Worm (Caenorhabditis elegans) whole organism, L4 larva: ENCODE data around the gene mex-5.

Experiments
- F26F4.8 ChIP-seq: fragments of 200-800 bp; sonication (Bioruptor generic); conservative IDR thresholded peaks from 2 replicates; pipeline ENCODE4 v1.3.6; 2022; ENCODE audit warnings: missing genetic modification characterization, missing compliant biosample characterization
- R02D3.7 ChIP-seq: fragments of 150-350 bp; sonication (generic microtip); optimal IDR thresholded peaks from 3 replicates; lab custom pipeline; 2014; ENCODE audit warnings: missing biosample characterization, missing genetic modification characterization
- ama-1 ChIP-seq: fragments of 150-350 bp; optimal IDR thresholded peaks from 2 replicates; lab custom pipeline; 2014; ENCODE audit warnings: inconsistent platforms, mixed read lengths
- duxl-1 ChIP-seq: sonication (generic microtip); optimal IDR thresholded peaks from 2 replicates; lab custom pipeline; 2016; ENCODE audit warnings: mild to moderate bottlenecking, missing genetic modification characterization, moderate library complexity, missing compliant biosample characterization; ENCODE audit not compliant: poor library complexity
- lin-13 ChIP-seq: fragments of 150-350 bp; optimal IDR thresholded peaks from 2 replicates; lab custom pipeline; 2014; ENCODE audit warnings: missing biosample characterization, missing genetic modification reagents, missing genetic modification characterization
- lin-29 ChIP-seq: fragments of 200-800 bp; sonication (Bioruptor generic); IDR thresholded peaks from 2 replicates; pipeline ENCODE4 v1.3.6; 2022; ENCODE audit warnings: missing genetic modification reagents, missing genetic modification characterization, missing compliant biosample characterization
- lsy-2 ChIP-seq, 2 experiments: fragments of 150-350 bp in 1 of 2; sonication (generic microtip) in 1 of 2; optimal IDR thresholded peaks; 2 replicates each; lab custom pipeline; 2014 to 2017; ENCODE audit warnings: missing biosample characterization in 2 of 2, missing genetic modification characterization in 2 of 2
- mep-1 ChIP-seq: fragments of 150-350 bp; sonication (generic microtip); optimal IDR thresholded peaks from 3 replicates; lab custom pipeline; 2014; ENCODE audit warnings: missing biosample characterization, missing genetic modification characterization
- nhr-25 ChIP-seq: sonication (generic microtip); optimal IDR thresholded peaks from 2 replicates; lab custom pipeline; 2017; ENCODE audit warnings: missing genetic modification characterization, mild to moderate bottlenecking, missing compliant biosample characterization, antibody characterized with exemption, moderate library complexity, borderline replicate concordance; ENCODE audit not compliant: insufficient read depth
- unc-130 ChIP-seq: sonication (generic microtip); optimal IDR thresholded peaks from 2 replicates; lab custom pipeline; 2016; ENCODE audit warnings: missing genetic modification reagents, missing genetic modification characterization, missing compliant biosample characterization
- ztf-11 ChIP-seq: fragments of 150-350 bp; optimal IDR thresholded peaks from 2 replicates; lab custom pipeline; 2014; ENCODE audit warnings: missing biosample characterization, missing genetic modification characterization

DNA sequence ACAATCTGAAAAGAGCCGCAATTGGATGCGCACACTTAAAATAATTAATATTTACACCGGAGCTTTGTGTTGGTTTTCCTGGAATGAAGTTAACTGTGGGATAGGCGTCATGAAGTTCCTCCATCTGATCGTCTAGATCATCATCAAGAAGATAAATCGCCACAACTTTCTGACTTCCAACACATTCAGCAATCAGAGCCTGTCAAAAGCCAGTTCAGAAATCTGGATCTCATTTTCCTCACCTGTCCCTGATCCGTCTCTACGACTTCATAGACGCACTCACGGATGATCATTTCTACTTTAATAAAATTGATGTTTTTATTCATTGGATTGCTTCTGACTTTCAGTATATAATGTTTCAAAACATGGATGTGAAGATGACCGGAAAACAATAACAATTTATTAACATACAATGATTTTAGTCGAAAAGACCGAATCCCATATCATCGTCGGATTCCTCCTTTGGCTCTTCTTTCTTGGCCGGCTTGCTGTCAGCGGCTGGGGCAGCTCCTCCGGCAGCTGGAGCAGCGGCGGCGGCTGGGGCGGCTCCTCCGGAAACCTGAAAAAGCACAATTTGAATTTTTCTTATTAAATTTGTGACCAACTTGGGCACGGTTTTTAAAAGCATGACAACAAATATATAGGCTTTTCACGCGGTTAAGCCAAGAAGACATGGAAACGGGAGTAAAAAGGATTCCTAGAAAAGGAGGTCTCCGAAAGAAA is 15.8 kb downstream of the mex-5 start, which contains the start of gene agt-1:
- TF ChIP-seq ama-1 (lab: Kevin White, UChicago) (no peak), lin-13 (no peak), lin-29 (GFP tag; lab: Robert Waterston, UW) (no peak), mep-1 (tag; lab: Kevin White, UChicago) (no peak), F26F4.8 (no peak), ztf-11 (tag; lab: Kevin White, UChicago) (no peak), duxl-1 (tag; lab: Kevin White, UChicago) (no peak), lsy-2 (tag; optimal IDR thresholded peaks at IDR 0.05; lab: Kevin White, UChicago) (no peak), unc-130 (GFP tag; lab: Kevin White, UChicago) (no peak), nhr-25 (tag; lab: Kevin White, UChicago) (no peak), R02D3.7 (no peak)
